Fruit fly (Drosophila melanogaster) whole organism, pupa: ENCODE data around the gene beta'COP.

Experiments
- CG10348 ChIP-seq: fragments of 200-800 bp; sonication (Bioruptor generic); IDR thresholded peaks from 2 replicates; pipeline ENCODE4 v1.3.6; 2022; ENCODE audit warnings: missing biosample characterization, missing genetic modification characterization
- CG12605 ChIP-seq: fragments of 200-800 bp; sonication (Bioruptor generic); IDR thresholded peaks from 2 replicates; pipeline ENCODE4 v1.3.6; 2022; ENCODE audit warnings: missing biosample characterization, missing genetic modification characterization
- CG13204 ChIP-seq: fragments of 200-800 bp; sonication (Bioruptor generic); optimal IDR thresholded peaks from 2 replicates; lab custom pipeline; 2018; ENCODE audit warnings: missing biosample characterization, mild to moderate bottlenecking, missing genetic modification characterization, moderate library complexity
- CG14655 ChIP-seq: fragments of 200-800 bp; sonication (Bioruptor generic); optimal IDR thresholded peaks from 3 replicates; lab custom pipeline; 2017; ENCODE audit warnings: mild to moderate bottlenecking, missing biosample characterization, missing genetic modification reagents, missing genetic modification characterization
- CG15710 ChIP-seq: fragments of 200-800 bp; sonication (Bioruptor generic); optimal IDR thresholded peaks from 2 replicates; lab custom pipeline; 2018; ENCODE audit warnings: missing biosample characterization, mild to moderate bottlenecking, missing genetic modification characterization, moderate library complexity
- CG17806 ChIP-seq: fragments of 200-800 bp; sonication (Bioruptor generic); optimal IDR thresholded peaks from 2 replicates; lab custom pipeline; 2018; ENCODE audit warnings: missing biosample characterization, mild to moderate bottlenecking, missing genetic modification characterization, moderate library complexity
- CG32121 ChIP-seq: fragments of 200-800 bp; sonication (Bioruptor generic); IDR thresholded peaks from 2 replicates; pipeline ENCODE4 v1.3.6; 2022; ENCODE audit warnings: missing biosample characterization, missing genetic modification characterization
- CG34367 ChIP-seq: fragments of 200-800 bp; sonication (Bioruptor generic); optimal IDR thresholded peaks from 2 replicates; lab custom pipeline; 2018; ENCODE audit warnings: missing biosample characterization, mild to moderate bottlenecking, missing genetic modification characterization
- CG4496 ChIP-seq: fragments of 200-800 bp; sonication (Bioruptor generic); IDR thresholded peaks from 3 replicates; pipeline ENCODE4 v1.3.6; 2022; ENCODE audit warnings: missing biosample characterization, missing genetic modification characterization
- CG8159 ChIP-seq: fragments of 200-800 bp; sonication (Bioruptor generic); optimal IDR thresholded peaks from 3 replicates; lab custom pipeline; 2018; ENCODE audit warnings: missing biosample characterization, mild to moderate bottlenecking, missing genetic modification characterization, moderate library complexity
- CG8301 ChIP-seq: fragments of 200-800 bp; sonication (Bioruptor generic); optimal IDR thresholded peaks from 2 replicates; lab custom pipeline; 2018; ENCODE audit warnings: missing biosample characterization, mild to moderate bottlenecking, missing genetic modification characterization
- CG9948 ChIP-seq: fragments of 200-800 bp; sonication (Bioruptor generic); optimal IDR thresholded peaks from 2 replicates; lab custom pipeline; 2018; ENCODE audit warnings: missing biosample characterization, mild to moderate bottlenecking, missing genetic modification characterization, moderate library complexity
- D1 ChIP-seq: fragments of 200-800 bp; sonication (Bioruptor generic); optimal IDR thresholded peaks from 2 replicates; lab custom pipeline; 2018; ENCODE audit warnings: missing biosample characterization, mild to moderate bottlenecking, missing genetic modification characterization, moderate library complexity
- EcR ChIP-seq: fragments of 200-800 bp; sonication (Bioruptor generic); optimal IDR thresholded peaks from 3 replicates; lab custom pipeline; 2019; ENCODE audit warnings: missing biosample characterization, missing genetic modification characterization, mild to moderate bottlenecking, moderate library complexity, missing genetic modification reagents
- Ets98B ChIP-seq: fragments of 200-800 bp; sonication (Bioruptor generic); IDR thresholded peaks from 2 replicates; pipeline ENCODE4 v1.3.6; 2022; ENCODE audit warnings: missing biosample characterization, missing genetic modification characterization
- Pif1A ChIP-seq: fragments of 200-800 bp; sonication (Bioruptor generic); optimal IDR thresholded peaks from 3 replicates; lab custom pipeline; 2016; ENCODE audit warnings: missing biosample characterization, missing genetic modification characterization
- Pif1B ChIP-seq: fragments of 200-800 bp; sonication (Bioruptor generic); optimal IDR thresholded peaks from 3 replicates; lab custom pipeline; 2016; ENCODE audit warnings: missing biosample characterization, missing genetic modification characterization
- Snoo ChIP-seq: fragments of 200-800 bp; sonication (Bioruptor generic); optimal IDR thresholded peaks from 3 replicates; lab custom pipeline; 2017; ENCODE audit warnings: missing biosample characterization, mild to moderate bottlenecking, missing genetic modification characterization, inconsistent platforms
- fd96Ca ChIP-seq: fragments of 200-800 bp; sonication (Bioruptor generic); IDR thresholded peaks from 3 replicates; pipeline ENCODE4 v1.3.6; 2022; ENCODE audit warnings: missing biosample characterization, missing genetic modification characterization
- gl ChIP-seq: fragments of 200-800 bp; sonication (Bioruptor generic); optimal IDR thresholded peaks from 2 replicates; lab custom pipeline; 2018; ENCODE audit warnings: missing biosample characterization, mild to moderate bottlenecking, missing genetic modification characterization
- rn ChIP-seq: fragments of 200-800 bp; sonication (Bioruptor generic); IDR thresholded peaks from 2 replicates; pipeline ENCODE4 v1.3.6; 2022; ENCODE audit warnings: missing biosample characterization, missing genetic modification characterization

The beta'COP gene

DNA sequence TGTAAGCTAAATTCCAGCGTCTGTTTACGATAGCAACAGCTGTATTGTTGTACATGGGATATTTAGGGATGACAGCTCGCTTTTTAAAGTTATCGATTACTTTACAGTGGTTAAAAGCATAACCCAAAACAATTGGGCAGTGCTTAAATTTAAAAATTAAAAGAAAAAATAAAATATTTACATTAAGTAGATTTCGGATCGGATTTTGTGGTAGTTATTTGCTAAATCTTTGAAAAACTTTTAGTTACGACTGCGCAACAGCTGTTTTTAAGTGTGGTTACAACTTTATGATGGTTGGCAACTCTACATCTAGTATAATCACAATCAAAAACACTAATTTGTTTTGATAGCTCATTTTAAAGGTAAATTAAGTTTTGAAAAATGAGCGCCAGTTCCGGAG lies 8.6 kb downstream of the beta'COP start, which contains the start of the genes Ing5 and CG7099:
Gene Ing5 (minus strand): TSS at position 58 of the 400 bp plus-strand sequence.
Gene CG7099 (plus strand): TSS at position 317 of the 400 bp plus-strand sequence.
- TF ChIP-seq Ets98B (GFP tag; lab: Robert Waterston, UW) (peak; percentile 93), Pif1B (GFP tag; lab: Kevin White, UChicago) (peak; percentile 93), fd96Ca (GFP tag; lab: Robert Waterston, UW) (peak; percentile 93), Snoo (tag; lab: Kevin White, UChicago) (peak; percentile 95), CG8301 (tag; lab: Kevin White, UChicago) (peak; percentile 89), CG4496 (peak; percentile 96), CG9948 (tag; lab: Kevin White, UChicago) (peak; percentile 92), CG13204 (no peak), CG15710 (peak; percentile 93), CG10348 (peak; percentile 63), CG17806 (tag; lab: Kevin White, UChicago) (peak; percentile 94), rn (GFP tag; lab: Robert Waterston, UW) (peak; percentile 87), CG14655 (no peak), D1 (no peak), CG12605 (GFP tag; lab: Robert Waterston, UW) (peak; percentile 89), CG34367 (tag; lab: Kevin White, UChicago) (peak; percentile 88), gl (tag; lab: Kevin White, UChicago) (peak; percentile 77), CG8159 (tag; lab: Kevin White, UChicago) (peak; percentile 93), EcR (no peak), CG32121 (peak; percentile 93)

DNA sequence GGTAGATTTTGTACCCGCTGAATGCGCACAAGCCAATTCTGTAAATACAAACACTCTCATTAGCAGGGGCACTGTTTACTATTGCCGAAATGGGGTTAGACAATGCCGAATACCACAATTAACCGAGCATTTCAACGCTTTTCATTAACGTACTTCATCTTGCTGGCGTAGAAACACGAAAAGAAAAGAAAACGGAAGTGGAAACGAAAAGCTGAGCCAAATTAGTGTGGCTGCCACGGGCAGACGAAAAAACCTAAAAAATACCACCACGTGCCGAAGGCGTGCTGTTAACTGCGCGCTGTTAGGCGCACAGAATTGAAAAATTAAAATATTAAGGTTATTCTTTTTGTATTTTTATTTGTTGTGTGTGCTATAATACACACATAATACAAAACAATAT lies 16.2 kb downstream of the beta'COP start, which contains the start of gene RpL24:
Gene RpL24 (minus strand): TSS at position 229 of the 400 bp plus-strand sequence.
- TF ChIP-seq EcR (no peak), fd96Ca (GFP tag; lab: Robert Waterston, UW) (peak; percentile 63; the same call in 1 of the 3 replicates), CG8301 (tag; lab: Kevin White, UChicago) (peak; percentile 59), gl (tag; lab: Kevin White, UChicago) (peak; percentile 80), CG13204 (no peak), CG12605 (GFP tag; lab: Robert Waterston, UW) (peak; percentile 81), CG4496 (peak; percentile 92), CG10348 (no peak), CG34367 (tag; lab: Kevin White, UChicago) (peak; percentile 82), CG14655 (no peak), Ets98B (GFP tag; lab: Robert Waterston, UW) (peak; percentile 80), CG8159 (tag; lab: Kevin White, UChicago) (peak; percentile 66), Pif1B (GFP tag; lab: Kevin White, UChicago) (peak; percentile 84), CG9948 (tag; lab: Kevin White, UChicago) (peak; percentile 8), Pif1A (GFP tag; lab: Kevin White, UChicago) (peak; percentile 89), CG32121 (peak; percentile 62; the same call in 1 of the 2 replicates), CG17806 (tag; lab: Kevin White, UChicago) (peak; percentile 25), D1 (no peak), rn (GFP tag; lab: Robert Waterston, UW) (peak; percentile 62; the same call in 1 of the 2 replicates), Snoo (tag; lab: Kevin White, UChicago) (peak; percentile 95), CG15710 (peak; percentile 70)

DNA sequence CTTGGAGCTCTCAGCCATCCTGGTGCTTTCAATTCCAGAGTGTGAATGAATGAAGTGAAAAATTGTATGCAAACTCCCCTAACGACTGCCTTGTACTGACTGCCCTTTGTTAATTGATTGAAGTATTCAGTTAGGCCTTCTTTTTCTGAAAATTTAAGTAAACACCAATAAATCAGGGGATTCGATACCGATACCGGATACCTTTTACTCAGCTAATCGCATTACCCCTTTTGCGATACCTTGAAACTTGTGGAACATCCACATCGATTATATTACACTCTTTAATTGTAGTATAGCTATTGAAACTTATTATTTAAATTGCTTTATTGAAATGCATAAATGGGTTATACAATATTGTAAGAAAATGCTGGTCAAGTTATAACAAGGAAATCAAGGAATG lies 17.4 kb downstream of the beta'COP start, which contains the start of gene CG16957:
Gene CG16957 (minus strand): TSS at position 101 of the 400 bp plus-strand sequence.
- TF ChIP-seq D1 (no peak), CG4496 (no peak), CG8159 (tag; lab: Kevin White, UChicago) (no peak), Pif1A (GFP tag; lab: Kevin White, UChicago) (no peak), Pif1B (GFP tag; lab: Kevin White, UChicago) (no peak), CG17806 (tag; lab: Kevin White, UChicago) (no peak), CG14655 (no peak), Ets98B (GFP tag; lab: Robert Waterston, UW) (no peak), gl (tag; lab: Kevin White, UChicago) (no peak), CG12605 (GFP tag; lab: Robert Waterston, UW) (no peak), Snoo (tag; lab: Kevin White, UChicago) (no peak), EcR (no peak)

DNA sequence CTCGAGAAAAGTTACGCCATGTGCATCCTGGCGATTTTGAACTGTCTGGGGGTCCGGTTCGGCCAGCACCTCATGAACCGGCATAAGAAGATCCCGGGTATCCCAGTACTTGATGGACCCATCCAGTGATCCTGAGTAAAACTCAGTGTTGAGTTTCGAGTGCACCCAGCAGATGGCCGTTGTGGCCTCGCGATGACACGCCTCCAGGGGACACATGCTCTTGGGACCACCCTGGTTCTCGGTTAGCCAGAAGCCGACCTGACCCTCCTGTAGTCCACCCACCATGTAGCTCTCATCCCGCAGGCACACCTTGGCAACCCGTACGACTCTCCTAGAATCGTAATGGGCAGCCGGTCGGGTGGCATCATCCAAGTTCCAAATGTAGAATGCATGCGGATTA lies 18.7 kb downstream of the beta'COP start:
- TF ChIP-seq CG32121, result no peak
- TF ChIP-seq CG34367 (tag; lab: Kevin White, UChicago), result no peak
- no peak for TF ChIP-seq fd96Ca (GFP tag; lab: Robert Waterston, UW)
- TF ChIP-seq CG14655, result no peak
- TF ChIP-seq Pif1B (GFP tag; lab: Kevin White, UChicago), result no peak
- no peak for TF ChIP-seq CG9948 (tag; lab: Kevin White, UChicago)
- no peak for TF ChIP-seq D1
- no peak for TF ChIP-seq CG15710
- no peak for TF ChIP-seq CG10348
- TF ChIP-seq CG4496, result no peak
- no peak for TF ChIP-seq Snoo (tag; lab: Kevin White, UChicago)
- no peak for TF ChIP-seq CG17806 (tag; lab: Kevin White, UChicago)
- no peak for TF ChIP-seq Pif1A (GFP tag; lab: Kevin White, UChicago)
- TF ChIP-seq CG8159 (tag; lab: Kevin White, UChicago), result no peak
- no peak for TF ChIP-seq EcR
- no peak for TF ChIP-seq CG8301 (tag; lab: Kevin White, UChicago)
- TF ChIP-seq, all 21 proteins: peak for 0

DNA sequence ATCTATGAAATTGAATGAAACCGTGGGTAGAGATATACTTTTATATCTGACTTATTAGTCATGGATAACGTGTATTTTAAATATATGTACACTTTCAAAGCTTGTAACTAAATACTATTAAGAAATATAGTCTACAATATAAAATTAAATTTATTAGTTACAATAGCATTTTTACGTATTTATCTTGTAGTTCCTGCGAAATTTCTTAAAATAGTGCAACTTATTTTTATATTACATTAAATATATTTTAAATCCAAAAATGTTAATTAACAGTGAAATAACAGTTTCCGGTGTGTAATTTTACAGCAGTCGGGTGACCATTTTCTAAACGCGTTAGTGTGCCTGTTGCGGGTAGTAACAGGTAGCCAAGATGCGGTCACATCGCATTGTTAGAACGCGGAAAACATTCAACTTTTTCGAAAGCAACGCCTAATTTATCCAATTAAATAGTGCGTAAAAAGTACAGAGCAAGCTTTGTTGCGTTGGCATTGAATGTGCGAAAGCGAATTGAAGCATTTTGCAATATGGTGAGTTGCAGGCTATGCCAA lies 20.0 kb downstream of the beta'COP start, which contains the start of the genes CG10859 and CG7110:
Gene CG10859 (minus strand): TSS at position 51 of the 548 bp plus-strand sequence.
Gene CG7110 (plus strand): TSS at position 378 of the 548 bp plus-strand sequence.
- TF ChIP-seq CG12605 (GFP tag; lab: Robert Waterston, UW) (no peak), Pif1A (GFP tag; lab: Kevin White, UChicago) (no peak), CG34367 (tag; lab: Kevin White, UChicago) (peak; percentile 10), rn (GFP tag; lab: Robert Waterston, UW) (no peak), CG15710 (no peak), CG8301 (tag; lab: Kevin White, UChicago) (no peak), Snoo (tag; lab: Kevin White, UChicago) (peak; percentile 49), CG17806 (tag; lab: Kevin White, UChicago) (no peak)
